Fruit fly (Drosophila melanogaster): ENCODE data around the gene senju.

DNA sequence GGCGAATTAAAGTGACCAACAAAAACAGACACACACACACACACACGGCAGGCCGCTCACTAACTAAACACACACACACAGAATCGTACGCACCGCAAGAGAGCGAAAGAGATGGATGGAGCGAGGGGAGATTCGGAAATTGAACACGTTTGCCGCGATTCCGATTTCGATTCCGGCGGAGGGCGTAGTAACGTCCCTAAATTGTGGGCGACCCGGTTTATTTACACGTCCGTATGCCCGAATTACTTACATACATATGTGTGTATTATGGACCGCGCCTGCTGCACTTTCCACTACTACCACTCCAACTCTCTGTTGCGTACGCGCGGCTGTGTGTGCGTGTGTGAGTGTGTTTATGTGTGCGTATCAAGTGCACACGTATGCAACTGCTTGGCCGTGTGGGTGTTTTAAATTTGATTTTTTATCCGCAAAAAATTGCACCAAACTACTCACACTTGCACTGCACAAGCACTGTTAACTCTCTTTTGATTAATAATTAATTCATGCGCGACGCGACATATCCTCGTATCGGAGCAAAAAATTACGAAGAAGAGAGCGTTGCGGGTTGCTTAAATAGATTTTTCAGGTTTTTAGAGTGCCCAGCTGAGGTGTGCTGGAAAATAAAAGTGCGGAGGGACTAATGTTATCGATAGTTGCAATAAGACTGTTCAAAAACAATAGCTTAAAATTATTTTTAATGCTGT, 40.5 kb downstream of the senju start, which contains the start of gene Pgant5:
- peak; percentile 53; the same call in 1 of the 3 replicates for TF ChIP-seq CG4496 (GFP tag; IDR thresholded peaks at IDR 0.05)
- TF ChIP-seq Ets98B (GFP tag; IDR thresholded peaks at IDR 0.05), result peak; percentile 24; the same call in 1 of the 2 replicates
- TF ChIP-seq rn (GFP tag; IDR thresholded peaks at IDR 0.05), result no peak
- no peak for TF ChIP-seq CG10348 (GFP tag; IDR thresholded peaks at IDR 0.05)
- TF ChIP-seq CG12605 (GFP tag; IDR thresholded peaks at IDR 0.05), result no peak
- no peak for TF ChIP-seq CG8159 (tag; optimal IDR thresholded peaks at IDR 0.05)
- TF ChIP-seq Snoo (tag; optimal IDR thresholded peaks at IDR 0.05), result no peak
- peak; percentile 42 for TF ChIP-seq Pif1A (GFP tag; optimal IDR thresholded peaks at IDR 0.05)
- peak; percentile 34 for TF ChIP-seq CG13204 (GFP tag; optimal IDR thresholded peaks at IDR 0.05)
- peak; percentile 39 for TF ChIP-seq EcR (GFP tag; optimal IDR thresholded peaks at IDR 0.05)
- no peak for TF ChIP-seq Pif1B (GFP tag; optimal IDR thresholded peaks at IDR 0.05)
- TF ChIP-seq CG9948 (tag; optimal IDR thresholded peaks at IDR 0.05), result no peak
- TF ChIP-seq gl (tag; optimal IDR thresholded peaks at IDR 0.05), result no peak
- TF ChIP-seq fd96Ca (GFP tag; IDR thresholded peaks at IDR 0.05), result peak; percentile 30; the same call in 1 of the 3 replicates
